Worm (Caenorhabditis elegans): ENCODE results near the gene clec-247.

DNA sequence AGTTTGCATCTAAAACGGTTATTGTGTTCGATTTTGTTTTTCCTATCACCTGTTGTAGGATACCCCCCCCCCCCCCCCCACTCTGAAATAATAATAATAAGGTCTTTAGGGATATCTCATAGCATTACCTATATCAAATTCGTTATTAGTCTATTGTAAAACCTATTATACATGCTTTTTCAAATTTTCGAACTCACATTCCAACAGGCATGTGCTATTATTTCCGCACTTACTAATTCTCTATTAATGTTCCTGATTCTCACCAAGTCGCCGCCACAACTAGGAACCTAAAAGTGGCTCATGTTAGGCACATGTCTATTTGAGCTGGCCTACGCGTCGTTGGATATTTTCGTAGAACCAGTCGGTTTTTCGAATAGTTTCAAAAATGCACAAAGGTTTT is 12.3 kb upstream of the clec-247 start, which contains the start of gene Y37H2C.4:
- TF ChIP-seq snpc-4 (tag; optimal IDR thresholded peaks at IDR 0.05) (no peak), ceh-39 (tag; optimal IDR thresholded peaks at IDR 0.05) (no peak), mep-1 (tag; optimal IDR thresholded peaks at IDR 0.05) (no peak), hlh-1 (tag; optimal IDR thresholded peaks at IDR 0.05) (no peak), sem-2 (GFP tag; optimal IDR thresholded peaks at IDR 0.05) (no peak), bed-3 (GFP tag; optimal IDR thresholded peaks at IDR 0.05) (no peak), elt-1 (tag; optimal IDR thresholded peaks at IDR 0.05; ENCODE audit: borderline replicate concordance, insufficient read depth) (no peak), pha-4 (tag; optimal IDR thresholded peaks at IDR 0.05) (no peak), elt-3 (tag; optimal IDR thresholded peaks at IDR 0.05) (no peak), nhr-76 (tag; optimal IDR thresholded peaks at IDR 0.05) (no peak)

Data from whole organism, mixed stage, embryonic.